Worm (Caenorhabditis elegans): Measurements from ENCODE around the gene far-7.

DNA sequence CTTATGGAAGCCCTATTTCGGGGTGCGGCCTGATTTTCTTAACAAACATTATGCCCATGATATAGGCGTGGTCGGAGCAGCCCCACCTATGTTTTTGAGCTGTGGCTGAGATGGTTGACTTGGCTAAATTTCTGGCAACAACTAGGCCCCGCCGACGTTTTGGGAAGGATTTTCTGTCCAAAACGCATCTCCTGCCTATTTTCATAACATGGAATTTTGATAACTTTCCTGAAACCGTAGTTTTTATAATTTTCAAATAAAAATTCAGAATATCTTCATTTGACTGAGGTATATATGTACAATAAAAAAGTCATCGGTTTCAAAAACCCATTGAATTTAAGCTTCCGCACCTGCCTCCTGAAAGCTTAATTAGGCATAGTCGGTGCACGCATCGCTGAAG, 1.6 kb downstream of the far-7 start:
- TF ChIP-seq tab-1 (GFP tag; IDR thresholded peaks at IDR 0.05) = no peak
- no peak for TF ChIP-seq med-1 (GFP tag; optimal IDR thresholded peaks at IDR 0.05; ENCODE audit: insufficient read depth)
- TF ChIP-seq T22C8.4 (GFP tag; IDR thresholded peaks at IDR 0.05) = no peak
- TF ChIP-seq flt-1 (GFP tag; IDR thresholded peaks at IDR 0.05) = no peak
- TF ChIP-seq cog-1 (tag; optimal IDR thresholded peaks at IDR 0.05) = no peak
- no peak for TF ChIP-seq klf-2 (GFP tag; conservative IDR thresholded peaks at IDR 0.05)
- no peak for TF ChIP-seq ztf-29 (GFP tag; IDR thresholded peaks at IDR 0.05)
- no peak for TF ChIP-seq ref-1 (GFP tag; conservative IDR thresholded peaks at IDR 0.05)
- TF ChIP-seq ztf-23 (GFP tag; IDR thresholded peaks at IDR 0.05) = no peak

All from whole organism, midembryonic.